Fruit fly (Drosophila melanogaster): ENCODE measurements around the gene Nagk.

Nagk gene

dm6 chr3R:15369742-15370141 lies 26.7 kb upstream of the Nagk start, which contains the start of gene CG14868:
Gene CG14868, minus strand, starts transcription at chr3R:15369945.
- no peak for TF ChIP-seq cic (GFP tag; optimal IDR thresholded peaks at IDR 0.05)
- no peak for TF ChIP-seq CG7045 (GFP tag; optimal IDR thresholded peaks at IDR 0.05)
- TF ChIP-seq tj (GFP tag; optimal IDR thresholded peaks at IDR 0.05): no peak
- no peak for TF ChIP-seq Crg-1 (GFP tag; optimal IDR thresholded peaks at IDR 0.05)
- TF ChIP-seq Mnt (GFP tag; optimal IDR thresholded peaks at IDR 0.05): no peak
- TF ChIP-seq Clk (GFP tag; optimal IDR thresholded peaks at IDR 0.05): no peak

DNA sequence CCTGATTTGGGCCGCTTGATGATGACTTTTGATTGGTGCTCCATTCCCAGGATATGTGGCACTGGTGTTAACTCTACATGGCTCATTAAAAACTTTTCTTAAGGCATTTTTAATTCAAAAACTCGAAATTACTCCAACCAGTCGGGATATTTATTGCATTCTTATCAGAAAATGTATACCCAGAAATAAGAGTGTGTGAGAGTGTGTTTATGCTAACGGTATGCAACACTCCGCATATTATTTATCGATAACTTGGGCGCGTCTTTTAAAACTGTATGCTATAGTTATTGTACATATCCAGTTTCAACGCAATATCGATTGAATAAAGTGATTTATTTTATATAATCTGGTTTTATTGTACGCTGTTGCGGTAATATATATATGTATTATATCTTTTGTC lies 24.4 kb upstream of the Nagk start, which contains the start of gene CG34404:
Gene CG34404, minus strand, starts transcription at position 189 of the 400 bp plus-strand sequence.
- TF ChIP-seq CG1620 (GFP tag; optimal IDR thresholded peaks at IDR 0.05) (peak; percentile 24), Mnt (GFP tag; optimal IDR thresholded peaks at IDR 0.05) (peak; percentile 10), Crg-1 (GFP tag; optimal IDR thresholded peaks at IDR 0.05) (peak; percentile 19), CG5204 (GFP tag; optimal IDR thresholded peaks at IDR 0.05) (no peak), CG7101 (tag; optimal IDR thresholded peaks at IDR 0.05) (peak; percentile 34), tj (GFP tag; optimal IDR thresholded peaks at IDR 0.05) (no peak), pad (GFP tag; optimal IDR thresholded peaks at IDR 0.05) (no peak)

- no peak for TF ChIP-seq pad (GFP tag; optimal IDR thresholded peaks at IDR 0.05)
- TF ChIP-seq cnc (optimal IDR thresholded peaks at IDR 0.05): no peak
- TF ChIP-seq Crg-1 (GFP tag; optimal IDR thresholded peaks at IDR 0.05): no peak
- no peak for TF ChIP-seq CG11617 (GFP tag; optimal IDR thresholded peaks at IDR 0.05)
- no peak for TF ChIP-seq ovo (GFP tag; optimal IDR thresholded peaks at IDR 0.05)
- peak; percentile 87 for TF ChIP-seq CG33017 (tag; optimal IDR thresholded peaks at IDR 0.05)
- no peak for TF ChIP-seq Clk (GFP tag; optimal IDR thresholded peaks at IDR 0.05)
- TF ChIP-seq CG1620 (GFP tag; optimal IDR thresholded peaks at IDR 0.05): no peak
- no peak for TF ChIP-seq CG5204 (GFP tag; optimal IDR thresholded peaks at IDR 0.05)
- TF ChIP-seq toe (GFP tag; optimal IDR thresholded peaks at IDR 0.05): no peak
- TF ChIP-seq bab1 (GFP tag; optimal IDR thresholded peaks at IDR 0.05): no peak
- TF ChIP-seq CG7045 (GFP tag; optimal IDR thresholded peaks at IDR 0.05): peak; percentile 67
- no peak for TF ChIP-seq tj (GFP tag; optimal IDR thresholded peaks at IDR 0.05)
- TF ChIP-seq Hr96 (GFP tag; optimal IDR thresholded peaks at IDR 0.05): no peak
- TF ChIP-seq CG7101 (tag; optimal IDR thresholded peaks at IDR 0.05): peak; percentile 76
- no peak for TF ChIP-seq cic (GFP tag; optimal IDR thresholded peaks at IDR 0.05)
- TF ChIP-seq CG14711 (tag; optimal IDR thresholded peaks at IDR 0.05): peak; percentile 70
- peak; percentile 7 for TF ChIP-seq CG12768 (GFP tag; optimal IDR thresholded peaks at IDR 0.05)
- TF ChIP-seq Mnt (GFP tag; optimal IDR thresholded peaks at IDR 0.05): no peak
- no peak for TF ChIP-seq kay (GFP tag; ENCODE audit: borderline replicate concordance)
These were observed 23.8 kb upstream of the Nagk start for dm6 chr3R:15366839-15367238.

- peak; percentile 41 for TF ChIP-seq CG1620 (GFP tag; optimal IDR thresholded peaks at IDR 0.05)
- TF ChIP-seq ovo (GFP tag; optimal IDR thresholded peaks at IDR 0.05): no peak
- no peak for TF ChIP-seq cnc (optimal IDR thresholded peaks at IDR 0.05)
- peak; percentile 46 for TF ChIP-seq bab1 (GFP tag; optimal IDR thresholded peaks at IDR 0.05)
- TF ChIP-seq Crg-1 (GFP tag; optimal IDR thresholded peaks at IDR 0.05): peak; percentile 17
- no peak for TF ChIP-seq Clk (GFP tag; optimal IDR thresholded peaks at IDR 0.05)
- TF ChIP-seq kay (GFP tag; ENCODE audit: borderline replicate concordance): no peak
- TF ChIP-seq CG14711 (tag; optimal IDR thresholded peaks at IDR 0.05): peak; percentile 38
- no peak for TF ChIP-seq CG11617 (GFP tag; optimal IDR thresholded peaks at IDR 0.05)
- peak; percentile 9 for TF ChIP-seq Mnt (GFP tag; optimal IDR thresholded peaks at IDR 0.05)
- TF ChIP-seq CG7101 (tag; optimal IDR thresholded peaks at IDR 0.05): peak; percentile 44
- no peak for TF ChIP-seq CG5204 (GFP tag; optimal IDR thresholded peaks at IDR 0.05)
- TF ChIP-seq cic (GFP tag; optimal IDR thresholded peaks at IDR 0.05): no peak
These were observed 20.6 kb upstream of the Nagk start, which contains the start of gene CG6171 for dm6 chr3R:15363608-15364007. Gene CG6171, minus strand, starts transcription at chr3R:15363857.

DNA sequence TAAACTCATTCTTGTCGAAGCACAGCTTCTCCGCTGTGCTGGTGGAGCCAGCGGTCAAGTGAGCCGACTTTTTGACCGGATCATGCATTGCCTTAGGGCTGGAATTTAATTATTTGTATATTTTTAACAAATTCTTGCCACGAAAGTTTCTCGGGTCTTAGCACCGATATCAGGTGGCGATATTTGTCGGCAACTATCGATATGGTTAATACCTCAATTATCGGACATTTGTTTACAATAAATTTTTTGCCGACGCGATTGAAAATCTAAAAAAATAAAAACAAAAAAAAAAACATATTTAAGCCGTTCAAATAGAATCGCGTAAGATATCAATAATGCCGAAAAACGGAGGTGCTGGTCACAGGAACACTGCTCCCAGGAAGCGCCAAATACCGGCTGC lies 18.4 kb upstream of the Nagk start, which contains the start of the genes Cog2 and Trax:
Gene Cog2, minus strand, starts transcription at position 168 of the 400 bp plus-strand sequence.
Gene Trax, plus strand, starts transcription at position 203 of the 400 bp plus-strand sequence.
- TF ChIP-seq Crg-1 (GFP tag; optimal IDR thresholded peaks at IDR 0.05) (no peak), CG7045 (GFP tag; optimal IDR thresholded peaks at IDR 0.05) (no peak), tj (GFP tag; optimal IDR thresholded peaks at IDR 0.05) (peak; percentile 80), bab1 (GFP tag; optimal IDR thresholded peaks at IDR 0.05) (peak; percentile 19)

DNA sequence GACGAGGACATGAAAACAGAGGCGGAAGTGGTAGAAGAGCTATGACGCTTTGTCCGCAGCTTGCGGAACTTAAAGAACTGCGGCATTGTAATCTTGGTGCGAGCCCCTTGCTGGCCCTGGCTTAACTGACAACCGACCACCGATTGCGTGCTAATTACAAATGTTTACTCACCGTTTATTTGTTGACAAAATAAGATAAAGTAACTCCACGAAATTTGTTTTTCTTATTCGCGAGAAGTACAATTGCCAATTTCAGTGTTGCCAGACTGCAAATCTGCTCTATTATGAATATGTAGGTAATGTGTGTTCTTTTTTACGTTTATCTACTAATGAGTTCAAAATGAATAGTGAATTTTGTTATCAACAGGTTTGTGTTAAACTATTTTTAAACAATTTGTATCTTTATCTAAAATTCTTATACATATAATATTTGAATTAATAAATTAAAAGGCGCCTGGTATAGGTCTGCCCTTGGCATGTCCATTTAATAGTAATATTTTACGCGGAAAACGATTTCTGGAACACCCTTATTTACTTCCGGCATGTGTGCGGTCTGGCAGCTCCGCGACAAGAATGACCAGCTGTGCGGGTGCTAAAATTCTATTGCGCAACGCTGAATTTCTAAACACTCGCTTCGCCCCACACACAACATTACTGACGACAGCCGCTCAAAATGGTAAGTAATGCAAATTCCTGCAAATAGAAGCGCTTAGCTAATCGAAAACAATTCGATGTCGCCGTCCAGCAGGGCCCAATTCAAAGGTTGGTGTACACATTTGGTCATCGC lies 13.8 kb upstream of the Nagk start, which contains the start of the genes Atg4b and Hibch:
Gene Atg4b, minus strand, starts transcription at position 280 of the 787 bp plus-strand sequence.
Gene Hibch, plus strand, starts transcription at position 585 of the 787 bp plus-strand sequence.
- peak; percentile 83 for TF ChIP-seq CG7045 (GFP tag; optimal IDR thresholded peaks at IDR 0.05)
- TF ChIP-seq kay (GFP tag; ENCODE audit: borderline replicate concordance): no peak
- no peak for TF ChIP-seq tj (GFP tag; optimal IDR thresholded peaks at IDR 0.05)
- TF ChIP-seq CG12768 (GFP tag; optimal IDR thresholded peaks at IDR 0.05): peak; percentile 90
- TF ChIP-seq Crg-1 (GFP tag; optimal IDR thresholded peaks at IDR 0.05): peak; percentile 79
- TF ChIP-seq cnc (optimal IDR thresholded peaks at IDR 0.05): no peak
- TF ChIP-seq Hr96 (GFP tag; optimal IDR thresholded peaks at IDR 0.05): no peak
- no peak for TF ChIP-seq toe (GFP tag; optimal IDR thresholded peaks at IDR 0.05)
- TF ChIP-seq CG33017 (tag; optimal IDR thresholded peaks at IDR 0.05): peak; percentile 77
- peak; percentile 79 for TF ChIP-seq Clk (GFP tag; optimal IDR thresholded peaks at IDR 0.05)
- TF ChIP-seq pad (GFP tag; optimal IDR thresholded peaks at IDR 0.05): peak; percentile 79
- peak; percentile 67 for TF ChIP-seq CG1620 (GFP tag; optimal IDR thresholded peaks at IDR 0.05)
- peak; percentile 84 for TF ChIP-seq CG14711 (tag; optimal IDR thresholded peaks at IDR 0.05)
- TF ChIP-seq bab1 (GFP tag; optimal IDR thresholded peaks at IDR 0.05): peak; percentile 88
- TF ChIP-seq Mnt (GFP tag; optimal IDR thresholded peaks at IDR 0.05): peak; percentile 63
- TF ChIP-seq CG7101 (tag; optimal IDR thresholded peaks at IDR 0.05): peak; percentile 88
- peak; percentile 86 for TF ChIP-seq CG11617 (GFP tag; optimal IDR thresholded peaks at IDR 0.05)
- peak; percentile 76 for TF ChIP-seq cic (GFP tag; optimal IDR thresholded peaks at IDR 0.05)
- peak; percentile 67 for TF ChIP-seq ovo (GFP tag; optimal IDR thresholded peaks at IDR 0.05)
- no peak for TF ChIP-seq CG5204 (GFP tag; optimal IDR thresholded peaks at IDR 0.05)
